Fruit fly (Drosophila melanogaster) whole organism, wandering third instar larva: ENCODE data around the gene Ada3.
A peak's percentile ranks its signal among the peaks of the same experiment; 100 is the strongest.

Experiments
- Dfd ChIP-seq: fragments of >200 bp; optimal IDR thresholded peaks from 2 replicates; lab custom pipeline; 2017; ENCODE audit warnings: missing biosample characterization, missing genetic modification characterization
- HLH106 ChIP-seq: fragments of 200-800 bp; optimal IDR thresholded peaks from 3 replicates; lab custom pipeline; 2019; ENCODE audit warnings: missing biosample characterization, mild to moderate bottlenecking, missing genetic modification characterization, moderate library complexity
- Hr78 ChIP-seq: fragments of >200 bp; optimal IDR thresholded peaks from 2 replicates; lab custom pipeline; 2017; ENCODE audit warnings: missing biosample characterization, missing genetic modification characterization
- Myc ChIP-seq: fragments of >200 bp; optimal IDR thresholded peaks from 2 replicates; lab custom pipeline; 2017
- brk ChIP-seq: fragments of 200-800 bp; sonication (Bioruptor generic); optimal IDR thresholded peaks from 2 replicates; lab custom pipeline; 2016; ENCODE audit warnings: missing biosample characterization, mild to moderate bottlenecking, missing genetic modification characterization
- ey ChIP-seq: fragments of 200-800 bp; sonication (Bioruptor generic); optimal IDR thresholded peaks from 2 replicates; lab custom pipeline; 2016; ENCODE audit warnings: missing biosample characterization, missing genetic modification characterization
- foxo ChIP-seq, 2 experiments: fragments of 200-800 bp; sonication (Bioruptor generic); optimal IDR thresholded peaks; 2 replicates in 1 of 2; 3 replicates in 1 of 2; lab custom pipeline; 2016 to 2017; ENCODE audit warnings: missing biosample characterization in 2 of 2, missing genetic modification characterization in 2 of 2
- h ChIP-seq: fragments of 200-800 bp; sonication (Bioruptor generic); optimal IDR thresholded peaks from 3 replicates; lab custom pipeline; 2016; ENCODE audit warnings: missing biosample characterization, mild to moderate bottlenecking, missing genetic modification characterization
- jim ChIP-seq: fragments of 175-275, 200-325 bp; sonication (Bioruptor generic); optimal IDR thresholded peaks from 2 replicates; lab custom pipeline; 2016; ENCODE audit warnings: missing biosample characterization, mild to moderate bottlenecking, missing genetic modification characterization
- psq ChIP-seq: fragments of 200-800 bp; sonication (Bioruptor generic); optimal IDR thresholded peaks from 3 replicates; lab custom pipeline; 2017; ENCODE audit warnings: missing biosample characterization, mild to moderate bottlenecking, missing genetic modification characterization, moderate library complexity

dm6 chrX:18136910-18137849, 51.6 kb downstream of the Ada3 start, which contains the start of gene ari-1:
- no peak for TF ChIP-seq jim
- no peak for TF ChIP-seq Hr78 (GFP tag; lab: Kevin White, UChicago)
- no peak for TF ChIP-seq Myc
- peak; percentile 41 for TF ChIP-seq psq (GFP tag; lab: Kevin White, UChicago)
- no peak for TF ChIP-seq h (GFP tag; lab: Kevin White, UChicago)
- peak in 1 of 2 experiments; percentile 2 for TF ChIP-seq foxo (GFP tag; optimal IDR thresholded peaks at IDR 0.05; lab: Kevin White, UChicago)
- TF ChIP-seq HLH106 (tag; lab: Kevin White, UChicago): no peak
- no peak for TF ChIP-seq Dfd
- TF ChIP-seq brk: no peak
- TF ChIP-seq ey: no peak
